Worm (Caenorhabditis elegans) whole organism, L3 larva: Measurements from ENCODE around the gene lipl-2.

ENCODE experiments used
- ceh-82 ChIP-seq: fragments of 150-350 bp; optimal IDR thresholded peaks from 2 replicates; lab custom pipeline; 2014; ENCODE audit warnings: missing biosample characterization, missing genetic modification characterization
- egl-27 ChIP-seq: sonication (generic microtip); optimal IDR thresholded peaks from 4 replicates; lab custom pipeline; 2017; ENCODE audit warnings: missing biosample characterization, missing genetic modification reagents, missing genetic modification characterization
- nhr-11 ChIP-seq: fragments of 150-350 bp; optimal IDR thresholded peaks from 2 replicates; lab custom pipeline; 2014; ENCODE audit warnings: missing biosample characterization, missing genetic modification characterization
- nhr-237 ChIP-seq: fragments of 150-350 bp; optimal IDR thresholded peaks from 2 replicates; lab custom pipeline; 2014; ENCODE audit warnings: missing biosample characterization, missing genetic modification characterization
- snpc-4 ChIP-seq: fragments of 150-350 bp; optimal IDR thresholded peaks from 2 replicates; lab custom pipeline; 2014; ENCODE audit warnings: missing biosample characterization, missing genetic modification characterization

DNA sequence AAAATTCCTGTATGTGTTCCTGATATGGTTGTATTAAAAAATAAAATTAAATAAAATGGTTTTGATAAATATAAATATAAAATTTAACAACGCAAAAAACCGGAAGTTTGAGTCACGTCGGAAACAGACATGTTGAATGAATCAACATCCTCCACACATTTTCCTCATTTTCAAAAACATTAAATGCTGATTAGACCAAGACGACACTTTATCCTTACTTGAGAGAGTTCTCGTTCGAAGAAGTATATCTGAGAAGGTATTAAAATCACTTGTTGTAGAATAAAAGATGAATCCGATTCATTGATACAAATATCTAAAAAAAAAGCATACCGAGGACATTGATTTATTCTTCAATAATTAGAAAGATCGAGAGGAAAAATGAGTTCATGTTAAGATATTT is 6.8 kb downstream of the lipl-2 start:
- TF ChIP-seq nhr-11 (tag; lab: Kevin White, UChicago) (no peak), egl-27 (no peak), snpc-4 (tag; lab: Kevin White, UChicago) (no peak), ceh-82 (tag; lab: Kevin White, UChicago) (no peak), nhr-237 (tag; lab: Kevin White, UChicago) (no peak)
